Worm (Caenorhabditis elegans) whole organism, L4 larva: Measurements from ENCODE around the gene srbc-9.

ENCODE experiments used
- ZK546.5 ChIP-seq, 2 experiments: sonication (generic microtip); optimal IDR thresholded peaks; 2 replicates each; lab custom pipeline; 2017; ENCODE audit warnings: missing biosample characterization in 2 of 2, missing genetic modification characterization in 2 of 2
- lin-15B ChIP-seq: fragments of 150-350 bp; sonication (generic microtip); optimal IDR thresholded peaks from 3 replicates; lab custom pipeline; 2014; ENCODE audit warnings: missing biosample characterization, missing genetic modification characterization
- lin-39 ChIP-seq: fragments of 150-350 bp; optimal IDR thresholded peaks from 2 replicates; lab custom pipeline; 2014; ENCODE audit warnings: missing biosample characterization, missing genetic modification reagents, missing genetic modification characterization
- mep-1 ChIP-seq: fragments of 150-350 bp; sonication (generic microtip); optimal IDR thresholded peaks from 3 replicates; lab custom pipeline; 2014; ENCODE audit warnings: missing biosample characterization, missing genetic modification characterization
- zag-1 ChIP-seq: fragments of 150-350 bp; optimal IDR thresholded peaks from 2 replicates; lab custom pipeline; 2014; ENCODE audit warnings: missing biosample characterization, missing genetic modification characterization

- TF ChIP-seq zag-1 (tag; lab: Kevin White, UChicago): no peak
- no peak for TF ChIP-seq ZK546.5 (tag; optimal IDR thresholded peaks at IDR 0.05; lab: Kevin White, UChicago)
- no peak for TF ChIP-seq lin-15B (tag; lab: Kevin White, UChicago)
- TF ChIP-seq mep-1 (tag; lab: Kevin White, UChicago): no peak
- no peak for TF ChIP-seq lin-39 (tag; lab: Kevin White, UChicago)
Observed at ce11 chrV:7439807-7440206, 50.4 kb downstream of the srbc-9 start, which contains the start of gene try-13.
